Fruit fly (Drosophila melanogaster) whole organism, embryonic: ENCODE data around the gene neb.

Source experiments
- ATbp ChIP-seq: fragments of 200-800 bp; sonication (Bioruptor generic); optimal IDR thresholded peaks from 2 replicates; lab custom pipeline; 2017; ENCODE audit warnings: missing biosample characterization, mild to moderate bottlenecking, missing genetic modification characterization, missing genetic modification reagents
- Adf1 ChIP-seq: fragments of 200-800 bp; sonication (Bioruptor generic); IDR thresholded peaks from 2 replicates; pipeline ENCODE4 v1.3.6; 2022; ENCODE audit warnings: missing biosample characterization, missing genetic modification characterization
- Antp ChIP-seq: fragments of 200-800 bp; sonication (Bioruptor generic); optimal IDR thresholded peaks from 3 replicates; lab custom pipeline; 2016; ENCODE audit warnings: missing biosample characterization, missing genetic modification characterization
- CG10267 ChIP-seq: fragments of 200-800 bp; sonication (Bioruptor generic); optimal IDR thresholded peaks from 2 replicates; lab custom pipeline; 2018; ENCODE audit warnings: missing biosample characterization, mild to moderate bottlenecking, missing genetic modification characterization, moderate library complexity
- CG10321 ChIP-seq: fragments of 200-800 bp; sonication (Bioruptor generic); IDR thresholded peaks from 2 replicates; pipeline ENCODE4 v1.3.6; 2022; ENCODE audit warnings: missing biosample characterization, missing genetic modification characterization
- CG10462 ChIP-seq: fragments of 200-800 bp; sonication (Bioruptor generic); optimal IDR thresholded peaks from 2 replicates; lab custom pipeline; 2016; ENCODE audit warnings: missing biosample characterization, missing genetic modification characterization
- CG11085 ChIP-seq: fragments of 200-800 bp; sonication (Bioruptor generic); IDR thresholded peaks from 2 replicates; pipeline ENCODE4 v1.3.6; 2022; ENCODE audit warnings: missing biosample characterization, missing genetic modification characterization
- CG11247 ChIP-seq: fragments of 200-800 bp; sonication (Bioruptor generic); IDR thresholded peaks from 2 replicates; pipeline ENCODE4 v1.3.6; 2022; ENCODE audit warnings: missing biosample characterization, missing genetic modification characterization
- CG13287 ChIP-seq: fragments of 200-800 bp; sonication (Bioruptor generic); IDR thresholded peaks from 2 replicates; pipeline ENCODE4 v1.3.6; 2022; ENCODE audit warnings: missing biosample characterization, missing genetic modification characterization; ENCODE audit not compliant: partially characterized antibody
- CG14014 ChIP-seq: fragments of 200-800 bp; sonication (Bioruptor generic); IDR thresholded peaks from 2 replicates; pipeline ENCODE4 v1.3.6; 2022; ENCODE audit warnings: missing biosample characterization, missing genetic modification characterization
- CG16779 ChIP-seq: fragments of 200-800 bp; sonication (Bioruptor generic); IDR thresholded peaks from 2 replicates; pipeline ENCODE4 v1.3.6; 2022; ENCODE audit warnings: missing biosample characterization, missing genetic modification characterization
- CG1792 ChIP-seq: fragments of 200-800 bp; sonication (Bioruptor generic); optimal IDR thresholded peaks from 2 replicates; lab custom pipeline; 2016; ENCODE audit warnings: missing biosample characterization, missing genetic modification characterization
- CG2202 ChIP-seq: fragments of 200-800 bp; sonication (Bioruptor generic); optimal IDR thresholded peaks from 2 replicates; lab custom pipeline; 2018; ENCODE audit warnings: missing biosample characterization, mild to moderate bottlenecking, missing genetic modification characterization
- CG32767 ChIP-seq: fragments of 200-800 bp; sonication (Bioruptor generic); IDR thresholded peaks from 2 replicates; pipeline ENCODE4 v1.3.6; 2022; ENCODE audit warnings: missing biosample characterization, missing genetic modification characterization
- CG3281 ChIP-seq: fragments of 200-800 bp; sonication (Bioruptor generic); optimal IDR thresholded peaks from 3 replicates; lab custom pipeline; 2017; ENCODE audit warnings: missing biosample characterization, mild to moderate bottlenecking, missing genetic modification characterization
- CG3726 ChIP-seq: fragments of 200-800 bp; sonication (Bioruptor generic); IDR thresholded peaks from 3 replicates; pipeline ENCODE4, ENCODE4 v1.3.6; 2022; ENCODE audit warnings: missing biosample characterization, missing genetic modification characterization
- CG4424 ChIP-seq: fragments of 200-800 bp; sonication (Bioruptor generic); optimal IDR thresholded peaks from 3 replicates; lab custom pipeline; 2016; ENCODE audit warnings: missing biosample characterization, missing genetic modification characterization
- CG4707 ChIP-seq: fragments of 200-800 bp; sonication (Bioruptor generic); optimal IDR thresholded peaks from 2 replicates; lab custom pipeline; 2018; ENCODE audit warnings: missing biosample characterization, mild to moderate bottlenecking, missing genetic modification characterization, moderate library complexity
- CG8290 ChIP-seq, 3 experiments: fragments of 200-800 bp; sonication (Bioruptor generic); optimal IDR thresholded peaks; 2 replicates each; lab custom pipeline; 2016 to 2019; ENCODE audit warnings: missing biosample characterization in 3 of 3, missing genetic modification characterization in 3 of 3, mild to moderate bottlenecking in 2 of 3, moderate library complexity in 1 of 3
- CG8924 ChIP-seq: fragments of 200-800 bp; optimal IDR thresholded peaks from 3 replicates; lab custom pipeline; 2019; ENCODE audit warnings: missing biosample characterization, mild to moderate bottlenecking, missing genetic modification characterization, moderate library complexity
- Camta ChIP-seq: fragments of 200-800 bp; sonication (Bioruptor generic); optimal IDR thresholded peaks from 2 replicates; lab custom pipeline; 2016; ENCODE audit warnings: missing biosample characterization, missing genetic modification characterization
- Doc3 ChIP-seq: fragments of 200-800 bp; sonication (Bioruptor generic); IDR thresholded peaks from 3 replicates; pipeline ENCODE4 v1.3.6; 2022; ENCODE audit warnings: missing biosample characterization, missing genetic modification characterization; ENCODE audit not compliant: partially characterized antibody
- Dp ChIP-seq: fragments of 200-800 bp; sonication (Bioruptor generic); optimal IDR thresholded peaks from 2 replicates; lab custom pipeline; 2018; ENCODE audit warnings: missing biosample characterization, mild to moderate bottlenecking, missing genetic modification characterization, moderate library complexity
- Eip74EF ChIP-seq, 2 experiments: fragments of 200-800 bp in 1 of 2; fragments of >200 bp in 1 of 2; sonication (Bioruptor generic) in 1 of 2; optimal IDR thresholded peaks; 2 replicates each; lab custom pipeline; 2017 to 2019; ENCODE audit warnings: missing biosample characterization in 2 of 2, missing genetic modification characterization in 2 of 2, mild to moderate bottlenecking in 1 of 2, moderate library complexity in 1 of 2
- Ets97D ChIP-seq: fragments of 200-800 bp; sonication (Bioruptor generic); optimal IDR thresholded peaks from 3 replicates; lab custom pipeline; 2016; ENCODE audit warnings: missing biosample characterization, missing genetic modification characterization
- Fer1 ChIP-seq: fragments of 200-800 bp; sonication (Bioruptor generic); optimal IDR thresholded peaks from 2 replicates; lab custom pipeline; 2017; ENCODE audit warnings: missing biosample characterization, mild to moderate bottlenecking, missing genetic modification characterization
- HLH54F ChIP-seq: fragments of 200-800 bp; sonication (Bioruptor generic); optimal IDR thresholded peaks from 3 replicates; lab custom pipeline; 2016; ENCODE audit warnings: missing biosample characterization, missing genetic modification characterization
- Hr51 ChIP-seq, 2 experiments: fragments of 200-800 bp; sonication (Bioruptor generic); optimal IDR thresholded peaks; 2 replicates in 1 of 2; 3 replicates in 1 of 2; lab custom pipeline; 2016 to 2018; ENCODE audit warnings: missing biosample characterization in 2 of 2, missing genetic modification characterization in 2 of 2, mild to moderate bottlenecking in 1 of 2, moderate library complexity in 1 of 2
- Lhr ChIP-seq: fragments of 200-800 bp; sonication (Bioruptor generic); optimal IDR thresholded peaks from 3 replicates; lab custom pipeline; 2017; ENCODE audit warnings: mild to moderate bottlenecking, missing biosample characterization, missing genetic modification reagents, missing genetic modification characterization
- Med ChIP-seq: fragments of 200-800 bp; sonication (Bioruptor generic); peaks from one replicate; lab custom pipeline; 2016; ENCODE audit warnings: missing biosample characterization, missing genetic modification characterization, mild to moderate bottlenecking, inconsistent platforms, moderate library complexity
- NC2β ChIP-seq: fragments of 200-800 bp; sonication (Bioruptor generic); optimal IDR thresholded peaks from 2 replicates; lab custom pipeline; 2016; ENCODE audit warnings: missing biosample characterization, missing genetic modification characterization
- ab ChIP-seq: fragments of 200-800 bp; sonication (Bioruptor generic); optimal IDR thresholded peaks from 2 replicates; lab custom pipeline; 2016; ENCODE audit warnings: missing biosample characterization, missing genetic modification characterization
- cg ChIP-seq: fragments of 200-800 bp; sonication (Bioruptor generic); optimal IDR thresholded peaks from 3 replicates; lab custom pipeline; 2019; ENCODE audit warnings: missing biosample characterization, mild to moderate bottlenecking, missing genetic modification characterization, moderate library complexity
- ci ChIP-seq: fragments of 200-800 bp; sonication (Bioruptor generic); IDR thresholded peaks from 3 replicates; pipeline ENCODE4 v1.3.6; 2022; ENCODE audit warnings: missing biosample characterization, missing genetic modification characterization
- crc ChIP-seq: fragments of 200-800 bp; sonication (Bioruptor generic); optimal IDR thresholded peaks from 2 replicates; lab custom pipeline; 2016; ENCODE audit warnings: missing biosample characterization, missing genetic modification characterization
- crol ChIP-seq: fragments of 200-800 bp; sonication (Bioruptor generic); IDR thresholded peaks from 2 replicates; pipeline ENCODE4 v1.3.6; 2022; ENCODE audit warnings: missing biosample characterization, missing genetic modification characterization
- da ChIP-seq: fragments of 200-800 bp; sonication (Bioruptor generic); optimal IDR thresholded peaks from 2 replicates; lab custom pipeline; 2016; ENCODE audit warnings: missing biosample characterization, missing genetic modification characterization
- fd3F ChIP-seq: fragments of 200-800 bp; sonication (Bioruptor generic); optimal IDR thresholded peaks from 2 replicates; lab custom pipeline; 2018; ENCODE audit warnings: missing biosample characterization, mild to moderate bottlenecking, missing genetic modification characterization, moderate library complexity
- gcm2 ChIP-seq: fragments of 200-800 bp; sonication (Bioruptor generic); optimal IDR thresholded peaks from 2 replicates; lab custom pipeline; 2016; ENCODE audit warnings: missing biosample characterization, missing genetic modification characterization
- gt ChIP-seq: fragments of 200-800 bp; sonication (Bioruptor generic); IDR thresholded peaks from 2 replicates; pipeline ENCODE4 v1.3.6; 2022; ENCODE audit warnings: missing biosample characterization, missing genetic modification characterization
- jumu ChIP-seq: fragments of 200-800 bp; sonication (Bioruptor generic); optimal IDR thresholded peaks from 3 replicates; lab custom pipeline; 2016; ENCODE audit warnings: missing biosample characterization, missing genetic modification characterization
- kah ChIP-seq: fragments of 200-800 bp; sonication (Bioruptor generic); optimal IDR thresholded peaks from 2 replicates; lab custom pipeline; 2018; ENCODE audit warnings: missing biosample characterization, mild to moderate bottlenecking, missing genetic modification characterization
- mirr ChIP-seq: fragments of 200-800 bp; sonication (Bioruptor generic); optimal IDR thresholded peaks from 3 replicates; lab custom pipeline; 2018; ENCODE audit warnings: missing biosample characterization, mild to moderate bottlenecking, missing genetic modification characterization
- nerfin-1 ChIP-seq: fragments of 200-800 bp; sonication (Bioruptor generic); optimal IDR thresholded peaks from 3 replicates; lab custom pipeline; 2019; ENCODE audit warnings: missing biosample characterization, mild to moderate bottlenecking, missing genetic modification characterization, moderate library complexity
- otp ChIP-seq: fragments of 200-800 bp; sonication (Bioruptor generic); IDR thresholded peaks from 3 replicates; pipeline ENCODE4, ENCODE4 v1.3.6; 2022; ENCODE audit warnings: missing biosample characterization, missing genetic modification characterization
- p53 ChIP-seq: fragments of 200-800 bp; sonication (Bioruptor generic); optimal IDR thresholded peaks from 2 replicates; lab custom pipeline; 2016; ENCODE audit warnings: missing biosample characterization, missing genetic modification characterization
- pb ChIP-seq: fragments of 200-800 bp; sonication (Bioruptor generic); optimal IDR thresholded peaks from 3 replicates; lab custom pipeline; 2016; ENCODE audit warnings: missing biosample characterization, missing genetic modification characterization
- tll ChIP-seq, 2 experiments: fragments of 200-800 bp in 1 of 2; fragments of >200 bp in 1 of 2; sonication (Bioruptor generic) in 1 of 2; optimal IDR thresholded peaks; 2 replicates each; lab custom pipeline; 2017 to 2019; ENCODE audit warnings: missing biosample characterization in 2 of 2, missing genetic modification characterization in 2 of 2, mild to moderate bottlenecking in 1 of 2, moderate library complexity in 1 of 2
- ttk ChIP-seq: fragments of 200-800 bp; sonication (Bioruptor generic); IDR thresholded peaks from 2 replicates; pipeline ENCODE4 v2.1.2; 2022; ENCODE audit warnings: missing biosample characterization, missing genetic modification characterization
- yki ChIP-seq: fragments of >200 bp; optimal IDR thresholded peaks from 3 replicates; lab custom pipeline; 2018
- zen ChIP-seq: fragments of 200-800 bp; sonication (Bioruptor generic); optimal IDR thresholded peaks from 3 replicates; lab custom pipeline; 2018; ENCODE audit warnings: missing biosample characterization, mild to moderate bottlenecking, missing genetic modification characterization, moderate library complexity

neb gene

dm6 chr2L:20066233-20066650, 9.3 kb upstream of the neb start, which contains the start of gene bwa (continued):
- TF ChIP-seq CG32767 (no peak), CG10321 (GFP tag; lab: Robert Waterston, UW) (no peak), jumu (GFP tag; lab: Kevin White, UChicago) (no peak), ATbp (GFP tag; lab: Kevin White, UChicago) (no peak), CG13287 (GFP tag; lab: Robert Waterston, UW) (peak; percentile 4; the same call in 1 of the 2 replicates), ci (0 out of 3 replicates have a peak, but pooled peaks have one; percentile 16), tll (GFP tag; optimal IDR thresholded peaks at IDR 0.05; lab: Kevin White, UChicago) (no peak), cg (peak; percentile 3), Fer1 (GFP tag; lab: Kevin White, UChicago) (peak; percentile 4), gcm2 (no peak), fd3F (GFP tag; lab: Kevin White, UChicago) (no peak), CG2202 (tag; lab: Kevin White, UChicago) (no peak), CG10267 (tag; lab: Kevin White, UChicago) (peak; percentile 31), p53 (GFP tag; lab: Kevin White, UChicago) (peak; percentile 33), ab (no peak), nerfin-1 (tag; lab: Kevin White, UChicago) (peak; percentile 51), kah (GFP tag; lab: Kevin White, UChicago) (no peak), Med (GFP tag; lab: Kevin White, UChicago) (peak; percentile 73), CG10462 (peak; percentile 99), CG11085 (GFP tag; lab: Robert Waterston, UW) (no peak), CG11247 (GFP tag; lab: Robert Waterston, UW) (no peak), crol (GFP tag; lab: Robert Waterston, UW) (no peak), mirr (GFP tag; lab: Kevin White, UChicago) (peak; percentile 26), Dp (peak; percentile 83), HLH54F (GFP tag; lab: Kevin White, UChicago) (no peak), CG3281 (peak; percentile 10), NC2β (GFP tag; lab: Kevin White, UChicago) (no peak), Hr51 (GFP tag; optimal IDR thresholded peaks at IDR 0.05; lab: Kevin White, UChicago) (no peak), CG3726 (GFP tag; lab: Robert Waterston, UW) (no peak), Camta (GFP tag; lab: Kevin White, UChicago) (no peak), CG8290 (GFP tag; optimal IDR thresholded peaks at IDR 0.05; lab: Kevin White, UChicago) (no peak), CG8290 (tag; optimal IDR thresholded peaks at IDR 0.05; lab: Kevin White, UChicago) (peak in 1 of 2 experiments; percentile 34), gt (GFP tag; lab: Robert Waterston, UW) (no peak), otp (no peak), da (GFP tag; lab: Kevin White, UChicago) (no peak), Adf1 (GFP tag; lab: Robert Waterston, UW) (no peak), yki (lab: Kevin White, UChicago) (no peak), CG4424 (GFP tag; lab: Kevin White, UChicago) (no peak), crc (no peak), CG4707 (GFP tag; lab: Kevin White, UChicago) (no peak), CG14014 (GFP tag; lab: Robert Waterston, UW) (no peak), Lhr (GFP tag; lab: Kevin White, UChicago) (peak; percentile 86), pb (GFP tag; lab: Kevin White, UChicago) (peak; percentile 2), CG8924 (tag; lab: Kevin White, UChicago) (peak; percentile 32), zen (peak; percentile 35), CG16779 (GFP tag; lab: Robert Waterston, UW) (no peak), Antp (GFP tag; lab: Kevin White, UChicago) (no peak), Ets97D (GFP tag; lab: Kevin White, UChicago) (peak; percentile 58), CG1792 (GFP tag; lab: Kevin White, UChicago) (peak; percentile 4), ttk (no peak), Eip74EF (GFP tag; optimal IDR thresholded peaks at IDR 0.05; lab: Kevin White, UChicago) (no peak), Doc3 (GFP tag; lab: Robert Waterston, UW) (0 out of 3 replicates have a peak, but pooled peaks have one; percentile 22)
